Fruit fly (Drosophila melanogaster) whole organism, embryonic: Measurements from ENCODE around the gene caup.

ENCODE experiments used
- Adf1 ChIP-seq: fragments of 200-800 bp; sonication (Bioruptor generic); IDR thresholded peaks from 2 replicates; pipeline ENCODE4 v1.3.6; 2022; ENCODE audit warnings: missing biosample characterization, missing genetic modification characterization
- Antp ChIP-seq: fragments of 200-800 bp; sonication (Bioruptor generic); optimal IDR thresholded peaks from 3 replicates; lab custom pipeline; 2016; ENCODE audit warnings: missing biosample characterization, missing genetic modification characterization
- BtbVII ChIP-seq: fragments of 200-800 bp; sonication (Bioruptor generic); optimal IDR thresholded peaks from 3 replicates; lab custom pipeline; 2017; ENCODE audit warnings: missing biosample characterization, mild to moderate bottlenecking, missing genetic modification characterization
- CG10267 ChIP-seq: fragments of 200-800 bp; sonication (Bioruptor generic); optimal IDR thresholded peaks from 2 replicates; lab custom pipeline; 2018; ENCODE audit warnings: missing biosample characterization, mild to moderate bottlenecking, missing genetic modification characterization, moderate library complexity
- CG10654 ChIP-seq: fragments of 200-800 bp; sonication (Bioruptor generic); optimal IDR thresholded peaks from 2 replicates; lab custom pipeline; 2016; ENCODE audit warnings: missing biosample characterization, missing genetic modification characterization
- CG10959 ChIP-seq: fragments of 200-800 bp; sonication (Bioruptor generic); IDR thresholded peaks from 2 replicates; pipeline ENCODE4 v1.3.6; 2022; ENCODE audit warnings: missing biosample characterization, missing genetic modification characterization
- CG11696 ChIP-seq: fragments of 200-800 bp; sonication (Bioruptor generic); IDR thresholded peaks from 2 replicates; pipeline ENCODE4 v1.3.6; 2022; ENCODE audit warnings: missing biosample characterization, missing genetic modification characterization
- CG12071 ChIP-seq: fragments of 200-800 bp; sonication (Bioruptor generic); optimal IDR thresholded peaks from 3 replicates; lab custom pipeline; 2018; ENCODE audit warnings: missing biosample characterization, mild to moderate bottlenecking, missing genetic modification characterization
- CG12744 ChIP-seq: fragments of 200-800 bp; sonication (Bioruptor generic); optimal IDR thresholded peaks from 2 replicates; lab custom pipeline; 2016; ENCODE audit warnings: missing biosample characterization, missing genetic modification characterization
- CG14667 ChIP-seq: fragments of 200-800 bp; sonication (Bioruptor generic); IDR thresholded peaks from 2 replicates; pipeline ENCODE4 v1.3.6; 2022; ENCODE audit warnings: missing biosample characterization, missing genetic modification characterization
- CG16813 ChIP-seq: fragments of 200-800 bp; sonication (Bioruptor generic); IDR thresholded peaks from 3 replicates; pipeline ENCODE4 v1.3.6; 2022; ENCODE audit warnings: missing biosample characterization, missing genetic modification characterization; ENCODE audit not compliant: partially characterized antibody
- CG17568 ChIP-seq: fragments of 200-800 bp; sonication (Bioruptor generic); optimal IDR thresholded peaks from 2 replicates; lab custom pipeline; 2018; ENCODE audit warnings: missing biosample characterization, mild to moderate bottlenecking, missing genetic modification characterization, moderate library complexity
- CG17802 ChIP-seq: fragments of 200-800 bp; sonication (Bioruptor generic); optimal IDR thresholded peaks from 2 replicates; lab custom pipeline; 2018; ENCODE audit warnings: missing biosample characterization, mild to moderate bottlenecking, missing genetic modification characterization, moderate library complexity
- CG1832 ChIP-seq: fragments of 200-800 bp; sonication (Bioruptor generic); optimal IDR thresholded peaks from 2 replicates; lab custom pipeline; 2017; ENCODE audit warnings: missing biosample characterization, mild to moderate bottlenecking, missing genetic modification characterization, inconsistent platforms
- CG18476 ChIP-seq: fragments of 200-800 bp; sonication (Bioruptor generic); optimal IDR thresholded peaks from 2 replicates; lab custom pipeline; 2016; ENCODE audit warnings: missing biosample characterization, mild to moderate bottlenecking, missing genetic modification characterization
- CG18599 ChIP-seq: fragments of 200-800 bp; sonication (Bioruptor generic); optimal IDR thresholded peaks from 3 replicates; lab custom pipeline; 2017; ENCODE audit warnings: missing biosample characterization, missing genetic modification characterization, mild to moderate bottlenecking, moderate library complexity, missing genetic modification reagents
- CG3065 ChIP-seq: fragments of 200-800 bp; sonication (Bioruptor generic); optimal IDR thresholded peaks from 2 replicates; lab custom pipeline; 2016; ENCODE audit warnings: missing biosample characterization, missing genetic modification characterization
- CG34224 ChIP-seq: fragments of 200-800 bp; sonication (Bioruptor generic); IDR thresholded peaks from 3 replicates; pipeline ENCODE4 v1.3.6; 2022; ENCODE audit warnings: missing biosample characterization, missing genetic modification characterization; ENCODE audit not compliant: partially characterized antibody
- CG5180 ChIP-seq: fragments of 200-800 bp; sonication (Bioruptor generic); optimal IDR thresholded peaks from 3 replicates; lab custom pipeline; 2017; ENCODE audit warnings: missing biosample characterization, missing genetic modification characterization, mild to moderate bottlenecking, moderate library complexity, missing genetic modification reagents
- CG6854 ChIP-seq: fragments of 200-800 bp; sonication (Bioruptor generic); optimal IDR thresholded peaks from 3 replicates; lab custom pipeline; 2017; ENCODE audit warnings: missing biosample characterization, mild to moderate bottlenecking, missing genetic modification characterization
- CG7839 ChIP-seq: fragments of 200-800 bp; sonication (Bioruptor generic); optimal IDR thresholded peaks from 3 replicates; lab custom pipeline; 2018; ENCODE audit warnings: missing biosample characterization, mild to moderate bottlenecking, missing genetic modification characterization, moderate library complexity
- CkIIα-i1 ChIP-seq: fragments of 200-800 bp; sonication (Bioruptor generic); IDR thresholded peaks from 2 replicates; pipeline ENCODE4 v1.3.6; 2022; ENCODE audit warnings: missing biosample characterization, missing genetic modification characterization
- CoRest ChIP-seq: fragments of 200-800 bp; sonication (Bioruptor generic); optimal IDR thresholded peaks from 3 replicates; lab custom pipeline; 2018; ENCODE audit warnings: missing biosample characterization, mild to moderate bottlenecking, missing genetic modification characterization, moderate library complexity
- Dll ChIP-seq: fragments of 200-800 bp; sonication (Bioruptor generic); IDR thresholded peaks from 4 replicates; pipeline ENCODE4 v1.3.6; 2022; ENCODE audit warnings: missing biosample characterization, missing genetic modification characterization; ENCODE audit not compliant: partially characterized antibody
- HLH4C ChIP-seq: fragments of 200-800 bp; sonication (Bioruptor generic); IDR thresholded peaks from 3 replicates; pipeline ENCODE4 v1.3.6; 2022; ENCODE audit warnings: missing biosample characterization, missing genetic modification characterization; ENCODE audit not compliant: partially characterized antibody
- MBD-R2 ChIP-seq: fragments of 200-800 bp; sonication (Bioruptor generic); IDR thresholded peaks from 2 replicates; pipeline ENCODE4 v1.3.6; 2022; ENCODE audit warnings: missing biosample characterization, missing genetic modification characterization
- NC2α ChIP-seq: fragments of 200-800 bp; sonication (Bioruptor generic); optimal IDR thresholded peaks from 2 replicates; lab custom pipeline; 2016; ENCODE audit warnings: missing biosample characterization, missing genetic modification characterization
- Nf-YC ChIP-seq: fragments of 200-800 bp; optimal IDR thresholded peaks from 3 replicates; lab custom pipeline; 2019; ENCODE audit warnings: missing biosample characterization, mild to moderate bottlenecking, missing genetic modification characterization, moderate library complexity
- TFAM ChIP-seq: fragments of 200-800 bp; sonication (Bioruptor generic); optimal IDR thresholded peaks from 2 replicates; lab custom pipeline; 2017; ENCODE audit warnings: missing biosample characterization, missing genetic modification characterization, inconsistent platforms
- amos ChIP-seq: fragments of 200-800 bp; sonication (Bioruptor generic); IDR thresholded peaks from 2 replicates; pipeline ENCODE4 v1.3.6; 2022; ENCODE audit warnings: missing biosample characterization, missing genetic modification characterization; ENCODE audit not compliant: partially characterized antibody
- ara ChIP-seq: fragments of 200-800 bp; sonication (Bioruptor generic); IDR thresholded peaks from 2 replicates; pipeline ENCODE4 v1.3.6; 2022; ENCODE audit warnings: missing biosample characterization, missing genetic modification characterization
- cato ChIP-seq: fragments of 200-800 bp; sonication (Bioruptor generic); optimal IDR thresholded peaks from 2 replicates; lab custom pipeline; 2016; ENCODE audit warnings: missing biosample characterization, missing genetic modification characterization, borderline replicate concordance
- dm ChIP-seq: fragments of 200-800 bp; sonication (Bioruptor generic); optimal IDR thresholded peaks from 3 replicates; lab custom pipeline; 2016; ENCODE audit warnings: missing biosample characterization, missing genetic modification characterization
- fd3F ChIP-seq: fragments of 200-800 bp; sonication (Bioruptor generic); optimal IDR thresholded peaks from 2 replicates; lab custom pipeline; 2018; ENCODE audit warnings: missing biosample characterization, mild to moderate bottlenecking, missing genetic modification characterization, moderate library complexity
- insv ChIP-seq, 2 experiments: fragments of 200-800 bp; sonication (Bioruptor generic); optimal IDR thresholded peaks; 3 replicates each; lab custom pipeline; 2016 to 2018; ENCODE audit warnings: missing biosample characterization in 2 of 2, missing genetic modification characterization in 2 of 2
- kni ChIP-seq: fragments of 200-800 bp; sonication (Bioruptor generic); optimal IDR thresholded peaks from 3 replicates; lab custom pipeline; 2017; ENCODE audit warnings: mild to moderate bottlenecking, missing biosample characterization, missing genetic modification reagents, missing genetic modification characterization
- lab ChIP-seq: fragments of 200-800 bp; sonication (Bioruptor generic); optimal IDR thresholded peaks from 3 replicates; lab custom pipeline; 2017; ENCODE audit warnings: missing biosample characterization, missing genetic modification characterization, mild to moderate bottlenecking, moderate library complexity, missing genetic modification reagents
- mld ChIP-seq: fragments of 200-800 bp; sonication (Bioruptor generic); IDR thresholded peaks from 3 replicates; pipeline ENCODE4 v1.3.6; 2022; ENCODE audit warnings: missing biosample characterization, missing genetic modification characterization; ENCODE audit not compliant: partially characterized antibody
- nerfin-1 ChIP-seq: fragments of 200-800 bp; sonication (Bioruptor generic); optimal IDR thresholded peaks from 3 replicates; lab custom pipeline; 2019; ENCODE audit warnings: missing biosample characterization, mild to moderate bottlenecking, missing genetic modification characterization, moderate library complexity
- nmo ChIP-seq: fragments of 200-800 bp; sonication (Bioruptor generic); optimal IDR thresholded peaks from 2 replicates; lab custom pipeline; 2018; ENCODE audit warnings: missing biosample characterization, mild to moderate bottlenecking, missing genetic modification characterization, moderate library complexity
- pb ChIP-seq: fragments of 200-800 bp; sonication (Bioruptor generic); optimal IDR thresholded peaks from 3 replicates; lab custom pipeline; 2016; ENCODE audit warnings: missing biosample characterization, missing genetic modification characterization
- sens ChIP-seq: fragments of 200-800 bp; sonication (Bioruptor generic); peaks from one replicate; lab custom pipeline; 2016; ENCODE audit warnings: missing biosample characterization, missing genetic modification characterization
- seq ChIP-seq: fragments of 200-800 bp; sonication (Bioruptor generic); IDR thresholded peaks from 2 replicates; pipeline ENCODE4 v1.3.6; 2022; ENCODE audit warnings: missing biosample characterization, missing genetic modification characterization
- so ChIP-seq: fragments of 200-800 bp; sonication (Bioruptor generic); IDR thresholded peaks from 3 replicates; pipeline ENCODE4 v1.3.6; 2022; ENCODE audit warnings: missing biosample characterization, missing genetic modification characterization
- stwl ChIP-seq: fragments of 200-800 bp; sonication (Bioruptor generic); optimal IDR thresholded peaks from 3 replicates; lab custom pipeline; 2018; ENCODE audit warnings: missing biosample characterization, mild to moderate bottlenecking, missing genetic modification characterization, moderate library complexity
- tap ChIP-seq: fragments of 200-800 bp; optimal IDR thresholded peaks from 3 replicates; lab custom pipeline; 2019; ENCODE audit warnings: missing biosample characterization, mild to moderate bottlenecking, missing genetic modification characterization, moderate library complexity
- tin ChIP-seq: fragments of 200-800 bp; sonication (Bioruptor generic); optimal IDR thresholded peaks from 3 replicates; lab custom pipeline; 2016; ENCODE audit warnings: missing biosample characterization, missing genetic modification characterization
- tup ChIP-seq: fragments of 200-800 bp; sonication (Bioruptor generic); optimal IDR thresholded peaks from 2 replicates; lab custom pipeline; 2016; ENCODE audit warnings: missing biosample characterization, mild to moderate bottlenecking, missing genetic modification characterization, moderate library complexity
- unc-4 ChIP-seq: fragments of 200-800 bp; sonication (Bioruptor generic); IDR thresholded peaks from 2 replicates; pipeline ENCODE4 v1.3.6; 2022; ENCODE audit warnings: missing biosample characterization, missing genetic modification characterization; ENCODE audit not compliant: partially characterized antibody

Gene caup

dm6 chr3L:12580212-12580676 is 29.2 kb upstream of the caup start, which contains the start of gene ara (continued):
- no peak for TF ChIP-seq unc-4 (GFP tag; lab: Robert Waterston, UW)
- TF ChIP-seq tup (GFP tag; lab: Kevin White, UChicago), result no peak
- peak; percentile 18 for TF ChIP-seq CoRest (tag; lab: Kevin White, UChicago)
- TF ChIP-seq CG3065 (GFP tag; lab: Kevin White, UChicago), result no peak
- no peak for TF ChIP-seq CG18599
- peak; percentile 51; the same call in 1 of the 3 replicates for TF ChIP-seq so (GFP tag; lab: Robert Waterston, UW)
- TF ChIP-seq mld (GFP tag; lab: Robert Waterston, UW), result no peak
- no peak for TF ChIP-seq tap
- TF ChIP-seq CG5180 (GFP tag; lab: Kevin White, UChicago), result peak; percentile 98
- TF ChIP-seq NC2α (GFP tag; lab: Kevin White, UChicago), result no peak
- TF ChIP-seq CG1832 (GFP tag; lab: Kevin White, UChicago), result peak; percentile 81
- no peak for TF ChIP-seq CG12071 (GFP tag; lab: Kevin White, UChicago)
- TF ChIP-seq MBD-R2 (GFP tag; lab: Robert Waterston, UW), result no peak
- TF ChIP-seq CG10654, result no peak
- TF ChIP-seq CG14667 (GFP tag; lab: Robert Waterston, UW), result no peak
- peak; percentile 31 for TF ChIP-seq kni
- no peak for TF ChIP-seq CG34224 (GFP tag; lab: Robert Waterston, UW)
- no peak for TF ChIP-seq amos
- TF ChIP-seq CG7839 (tag; lab: Kevin White, UChicago), result no peak
- TF ChIP-seq HLH4C (GFP tag; lab: Robert Waterston, UW), result no peak
- no peak for TF ChIP-seq CG11696
- no peak for TF ChIP-seq CG12744
- no peak for TF ChIP-seq TFAM (GFP tag; lab: Kevin White, UChicago)
- TF ChIP-seq Nf-YC (tag; lab: Kevin White, UChicago), result peak; percentile 99
- no peak for TF ChIP-seq cato
- TF ChIP-seq stwl (tag; lab: Kevin White, UChicago), result no peak
- peak; percentile 53 for TF ChIP-seq sens (GFP tag; lab: Kevin White, UChicago)
- TF ChIP-seq CG10959, result no peak
- TF ChIP-seq CG18476 (GFP tag; lab: Kevin White, UChicago), result no peak
- TF ChIP-seq Antp (GFP tag; lab: Kevin White, UChicago), result no peak
- TF ChIP-seq Dll (GFP tag; lab: Robert Waterston, UW), result 0 out of 4 replicates have a peak, but pooled peaks have one; percentile 12
- TF ChIP-seq ara (GFP tag; lab: Robert Waterston, UW), result peak; percentile 32; the same call in 1 of the 2 replicates
- TF ChIP-seq fd3F (GFP tag; lab: Kevin White, UChicago), result no peak
- peak; percentile 38; the same call in 1 of the 2 replicates for TF ChIP-seq Adf1 (GFP tag; lab: Robert Waterston, UW)
- TF ChIP-seq CkIIα-i1 (GFP tag; lab: Robert Waterston, UW), result no peak
- TF ChIP-seq CG17568 (GFP tag; lab: Kevin White, UChicago), result no peak
- no peak for TF ChIP-seq BtbVII (GFP tag; lab: Kevin White, UChicago)
- TF ChIP-seq tin (GFP tag; lab: Kevin White, UChicago), result no peak
- TF ChIP-seq CG16813 (GFP tag; lab: Robert Waterston, UW), result 0 out of 3 replicates have a peak, but pooled peaks have one; percentile 31
- TF ChIP-seq nmo (GFP tag; lab: Kevin White, UChicago), result peak; percentile 1
- TF ChIP-seq CG17802, result no peak
- TF ChIP-seq seq (GFP tag; lab: Robert Waterston, UW), result 0 out of 2 replicates have a peak, but pooled peaks have one; percentile 8
- no peak for TF ChIP-seq dm
- TF ChIP-seq insv (GFP tag; optimal IDR thresholded peaks at IDR 0.05; lab: Kevin White, UChicago), result peak in 1 of 2 experiments; percentile 24
- peak; percentile 93 for TF ChIP-seq nerfin-1 (tag; lab: Kevin White, UChicago)
- TF ChIP-seq CG10267 (tag; lab: Kevin White, UChicago), result no peak
- TF ChIP-seq CG6854 (GFP tag; lab: Kevin White, UChicago), result no peak
- no peak for TF ChIP-seq pb (GFP tag; lab: Kevin White, UChicago)
- TF ChIP-seq lab, result no peak
